Worm (Caenorhabditis elegans) whole organism, dauer: Measurements from ENCODE around the gene meg-4.

Source experiments
- unc-62 ChIP-seq: sonication (generic microtip); optimal IDR thresholded peaks from 2 replicates; lab custom pipeline; 2017; ENCODE audit warnings: missing biosample characterization, missing genetic modification reagents, missing genetic modification characterization

Gene meg-4

DNA sequence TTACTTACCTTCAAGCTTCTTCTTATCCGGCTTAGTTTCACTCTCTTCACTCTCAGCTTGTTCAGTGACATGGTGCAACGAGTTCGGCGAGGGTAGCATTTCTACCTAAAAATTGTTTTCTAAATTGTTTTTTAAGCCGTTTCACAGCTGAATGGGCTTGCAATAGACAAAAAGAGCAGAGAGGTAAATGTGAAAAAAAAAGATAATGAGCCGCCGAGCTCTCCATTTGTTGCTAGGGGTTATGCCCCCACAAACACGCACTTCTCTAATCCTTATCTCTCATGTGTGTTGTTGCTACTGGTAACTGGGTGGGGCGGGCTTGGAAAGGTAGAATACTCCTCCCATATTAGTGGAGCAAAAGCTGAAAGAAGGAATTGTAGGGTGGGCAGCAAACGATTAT lies 21.1 kb downstream of the meg-4 start, which contains the start of gene C36C9.5:
Gene C36C9.5, minus strand, starts transcription at position 101 of the 400 bp plus-strand sequence.
- TF ChIP-seq unc-62 (GFP tag; lab: Kevin White, UChicago): no peak

DNA sequence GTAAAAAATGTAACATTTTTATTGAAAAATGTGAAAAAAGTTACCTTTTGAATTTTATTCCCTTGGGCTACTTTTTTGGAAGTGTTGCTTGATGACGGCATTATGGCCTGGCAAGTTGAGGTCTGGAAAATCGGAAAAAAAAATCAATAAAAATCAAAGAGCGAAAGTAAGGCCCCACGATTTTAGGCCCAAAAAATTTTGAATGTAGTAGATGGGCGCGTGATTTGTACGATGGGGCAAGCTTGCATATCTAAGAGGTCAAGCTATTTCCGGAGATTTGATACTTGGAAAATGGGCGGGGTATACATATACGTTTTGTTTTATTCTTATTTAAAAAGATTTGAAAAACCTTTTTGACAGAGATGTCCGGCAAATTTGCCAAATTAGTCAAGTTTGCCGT lies 23.8 kb downstream of the meg-4 start, which contains the start of gene F07G6.5:
Gene F07G6.5, minus strand, starts transcription at position 101 of the 400 bp plus-strand sequence.
- TF ChIP-seq unc-62 (GFP tag; lab: Kevin White, UChicago): no peak

DNA sequence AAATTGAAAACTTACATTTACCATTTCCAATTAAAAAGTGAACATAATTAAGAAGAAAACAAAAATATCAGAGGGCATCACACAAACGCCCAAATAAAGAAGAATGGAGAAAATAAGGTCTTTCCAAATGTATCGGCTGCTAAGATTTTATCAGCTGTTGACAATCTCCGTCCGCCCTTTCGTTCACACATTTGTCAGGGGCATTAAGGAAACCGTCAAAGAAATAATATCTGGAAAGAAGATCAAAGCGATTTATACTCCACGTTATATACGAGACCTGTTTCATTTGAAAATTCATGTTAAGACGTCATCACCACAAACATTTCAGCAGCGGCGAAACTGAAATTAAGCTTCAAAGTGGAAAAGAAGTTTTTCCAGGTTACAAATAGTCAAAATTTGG lies 29.8 kb downstream of the meg-4 start, which contains the start of gene fbxa-52:
Gene fbxa-52, minus strand, starts transcription at position 101 of the 400 bp plus-strand sequence.
- TF ChIP-seq unc-62 (GFP tag; lab: Kevin White, UChicago): no peak

DNA sequence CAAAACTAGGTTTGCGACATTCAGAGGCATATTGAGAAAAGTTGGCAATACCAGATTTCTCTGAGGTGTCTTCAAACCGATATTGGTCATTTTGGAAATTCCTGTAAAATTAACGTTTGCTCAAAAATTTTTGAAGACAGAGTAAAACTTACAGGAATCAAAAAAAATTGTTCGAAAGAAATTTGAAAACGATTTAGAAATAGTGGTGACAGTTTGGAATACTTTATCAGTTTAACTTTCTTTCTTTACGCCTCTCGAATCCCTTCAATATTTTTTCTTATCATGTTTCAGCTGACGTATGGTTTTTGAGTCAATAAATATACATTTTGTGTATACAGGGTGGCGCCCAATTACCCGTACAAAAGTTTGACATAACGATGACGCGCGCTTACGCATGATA lies 35.7 kb downstream of the meg-4 start, which contains the start of gene fbxa-53:
Gene fbxa-53, minus strand, starts transcription at position 101 of the 400 bp plus-strand sequence.
- no peak for TF ChIP-seq unc-62 (GFP tag; lab: Kevin White, UChicago)

DNA sequence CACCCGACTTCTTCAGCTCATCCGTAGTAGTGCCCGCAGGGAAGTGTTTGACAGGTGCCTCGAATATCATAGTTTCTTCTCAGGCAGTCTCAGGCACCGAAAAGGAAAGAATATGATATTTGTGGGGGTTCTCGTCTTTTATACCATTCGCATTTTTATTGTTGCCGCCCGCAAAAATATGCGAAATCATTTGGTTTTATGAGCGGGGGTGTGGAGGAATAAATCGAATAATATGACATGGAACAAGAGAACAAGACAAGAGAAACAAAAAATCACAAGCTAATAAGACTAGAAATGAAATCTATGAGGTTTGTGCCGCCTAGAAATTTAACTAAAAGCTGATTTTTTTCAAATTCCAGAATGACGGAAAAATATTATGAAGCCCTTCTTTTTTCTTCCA lies 37.6 kb downstream of the meg-4 start, which contains the start of gene F07G6.8:
Gene F07G6.8, minus strand, starts transcription at position 101 of the 400 bp plus-strand sequence.
- no peak for TF ChIP-seq unc-62 (GFP tag; lab: Kevin White, UChicago)

DNA sequence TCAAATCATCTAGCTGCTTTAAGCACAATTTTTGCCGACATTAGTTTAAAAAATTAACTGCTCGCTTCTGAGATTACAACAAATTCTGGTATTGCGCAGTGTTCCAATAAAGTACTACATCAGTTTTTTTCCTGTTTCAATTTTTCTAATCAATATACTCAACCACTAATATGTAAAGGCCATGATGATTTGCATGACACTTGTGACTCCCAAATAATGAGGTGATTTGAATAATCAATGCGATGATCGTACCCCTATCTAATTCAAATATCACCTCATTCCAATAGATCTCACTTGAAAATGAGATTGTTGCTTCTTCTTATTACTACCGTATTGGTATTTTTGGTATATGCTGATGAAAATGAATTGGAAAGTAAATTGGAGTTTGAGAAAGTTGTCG lies 44.3 kb downstream of the meg-4 start, which contains the start of gene F07G6.2:
Gene F07G6.2, plus strand, starts transcription at position 301 of the 400 bp plus-strand sequence.
- no peak for TF ChIP-seq unc-62 (GFP tag; lab: Kevin White, UChicago)

DNA sequence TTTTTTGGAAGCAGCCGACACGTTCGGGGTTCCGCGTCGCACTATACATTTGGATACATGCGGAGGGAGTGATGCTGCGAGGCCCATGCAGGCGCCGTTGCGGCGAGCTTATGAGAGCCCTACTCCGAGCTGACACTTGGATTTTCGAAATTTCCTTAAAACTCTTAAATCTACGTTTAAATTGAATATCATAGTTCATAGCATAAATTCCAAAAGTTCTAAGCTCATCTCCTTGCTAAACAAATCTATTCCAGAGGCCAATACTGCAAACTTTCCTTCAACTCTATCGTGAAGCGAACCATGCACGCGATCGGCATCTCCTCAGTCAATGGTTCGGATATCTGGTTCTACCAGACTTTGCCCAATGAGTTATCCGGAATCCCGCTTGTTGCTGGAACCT lies 46.8 kb downstream of the meg-4 start, which contains the start of gene dgn-3:
Gene dgn-3, plus strand, starts transcription at position 301 of the 400 bp plus-strand sequence.
- no peak for TF ChIP-seq unc-62 (GFP tag; lab: Kevin White, UChicago)

DNA sequence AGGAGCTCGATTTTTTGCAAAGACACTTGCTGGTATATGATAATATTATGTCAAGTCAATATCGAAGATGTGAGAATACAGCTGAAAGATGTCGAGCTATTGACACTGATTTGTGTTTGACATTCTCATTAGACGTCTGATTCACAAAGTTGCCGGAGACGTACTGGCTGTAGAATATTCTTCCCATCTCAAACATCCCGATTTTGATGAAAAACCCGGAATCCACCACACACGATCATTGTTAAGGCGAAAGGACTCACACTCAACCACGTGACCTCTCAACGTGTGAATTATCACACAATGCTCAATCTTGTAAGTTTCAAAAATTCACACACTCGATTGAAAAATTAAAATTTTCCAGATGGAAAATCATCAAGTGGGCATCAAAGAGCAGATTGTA lies 53.2 kb downstream of the meg-4 start, which contains the start of gene F07G6.12:
Gene F07G6.12, plus strand, starts transcription at position 301 of the 400 bp plus-strand sequence.
- no peak for TF ChIP-seq unc-62 (GFP tag; lab: Kevin White, UChicago)
